Fruit fly (Drosophila melanogaster) S2 (cell line): ENCODE measurements around the gene CG10147.

Experiments used
- CG8478 ChIP-seq: fragments of >200 bp; optimal IDR thresholded peaks from 2 replicates; lab custom pipeline; 2018
- CTCF ChIP-seq, 2 experiments: fragments of >200 bp; optimal IDR thresholded peaks; 2 replicates each; lab custom pipeline; 2018

DNA sequence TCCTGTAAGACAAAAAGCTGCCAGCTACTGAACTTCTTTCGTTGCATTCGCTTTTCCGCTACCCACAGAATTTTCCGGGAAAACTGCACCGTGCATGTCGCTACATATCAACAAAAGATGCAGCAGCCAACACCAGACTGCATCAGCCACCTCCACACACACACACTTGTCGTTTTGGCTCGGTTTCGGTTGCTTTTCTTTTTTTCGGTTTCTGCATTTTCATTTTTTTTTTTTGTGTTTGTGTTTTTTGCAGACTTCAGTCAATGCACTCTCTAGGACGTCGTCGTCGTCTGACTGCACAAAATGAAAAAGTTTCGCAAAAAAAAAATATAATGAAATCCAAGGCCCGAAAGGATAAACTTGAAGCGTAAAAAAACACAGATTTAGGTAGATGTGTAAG is 41.0 kb downstream of the CG10147 start:
- TF ChIP-seq CTCF (optimal IDR thresholded peaks at IDR 0.05; lab: Kevin White, UChicago) (no peak), CG8478 (no peak)
